Fruit fly (Drosophila melanogaster) ovary, adult (tissue): Measurements from ENCODE around the gene CG32473.

ENCODE experiments used
- CG17801 ChIP-seq: fragments of 200-800 bp; optimal IDR thresholded peaks from 2 replicates; lab custom pipeline; 2019; ENCODE audit warnings: missing biosample characterization, mild to moderate bottlenecking, missing genetic modification characterization, moderate library complexity; ENCODE audit not compliant: partially characterized antibody

Gene CG32473

dm6 chr3R:13334007-13334406 lies 31.6 kb downstream of the CG32473 start, which contains the start of gene PK2-R2:
Gene PK2-R2, minus strand, starts transcription at chr3R:13334166.
- TF ChIP-seq CG17801 (GFP tag; lab: Kevin White, UChicago) = no peak

DNA sequence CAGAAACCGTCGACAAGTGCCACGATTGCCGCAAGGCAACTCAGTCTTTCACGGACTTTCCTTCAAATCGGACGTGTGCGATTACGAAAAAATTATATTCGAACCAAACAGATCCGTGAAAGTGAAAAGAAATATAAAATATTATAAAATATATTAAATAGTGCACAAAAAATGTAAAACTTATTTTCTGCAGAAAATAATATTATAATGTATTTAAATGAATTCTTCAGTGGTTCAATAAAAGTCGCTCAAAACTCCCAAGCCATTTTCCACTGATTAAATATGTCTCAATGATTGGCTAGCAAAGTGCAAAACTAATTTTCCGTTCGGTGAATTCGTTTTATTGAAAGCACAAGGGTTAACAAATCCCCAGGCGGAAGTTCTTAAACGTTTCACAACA lies 35.6 kb downstream of the CG32473 start, which contains the start of gene PK2-R1:
Gene PK2-R1, plus strand, starts transcription at position 301 of the 400 bp plus-strand sequence.
- no peak for TF ChIP-seq CG17801 (GFP tag; lab: Kevin White, UChicago)

- TF ChIP-seq CG17801 (GFP tag; lab: Kevin White, UChicago) = no peak
These were observed 50.9 kb downstream of the CG32473 start, which contains the start of gene mthl12 for dm6 chr3R:13353373-13353772. Gene mthl12, plus strand, starts transcription at chr3R:13353673.

- no peak for TF ChIP-seq CG17801 (GFP tag; lab: Kevin White, UChicago)
These were observed 54.5 kb downstream of the CG32473 start for dm6 chr3R:13356960-13357359.

dm6 chr3R:13360108-13360507 lies 57.7 kb downstream of the CG32473 start:
- TF ChIP-seq CG17801 (GFP tag; lab: Kevin White, UChicago) = no peak
